Fruit fly (Drosophila melanogaster) whole organism, embryonic: ENCODE data around the gene Mkp3.

Experiments
- B-H1 ChIP-seq: fragments of 200-800 bp; sonication (Bioruptor generic); IDR thresholded peaks from 3 replicates; pipeline ENCODE4 v1.3.6; 2022; ENCODE audit warnings: missing biosample characterization, missing genetic modification characterization
- CG10366 ChIP-seq: fragments of 200-800 bp; sonication (Bioruptor generic); IDR thresholded peaks from 2 replicates; pipeline ENCODE4 v1.3.6; 2022; ENCODE audit warnings: missing biosample characterization, missing genetic modification characterization
- CG10565 ChIP-seq: fragments of 200-800 bp; sonication (Bioruptor generic); optimal IDR thresholded peaks from 3 replicates; lab custom pipeline; 2016; ENCODE audit warnings: missing biosample characterization, mild to moderate bottlenecking, missing genetic modification characterization
- CG11398 ChIP-seq: fragments of 200-800 bp; sonication (Bioruptor generic); optimal IDR thresholded peaks from 2 replicates; lab custom pipeline; 2016; ENCODE audit warnings: missing biosample characterization, missing genetic modification characterization
- CG12219 ChIP-seq: fragments of 200-800 bp; sonication (Bioruptor generic); optimal IDR thresholded peaks from 3 replicates; lab custom pipeline; 2018; ENCODE audit warnings: missing biosample characterization, mild to moderate bottlenecking, missing genetic modification characterization
- CG13775 ChIP-seq: fragments of 200-800 bp; sonication (Bioruptor generic); optimal IDR thresholded peaks from 3 replicates; lab custom pipeline; 2017; ENCODE audit warnings: missing biosample characterization, mild to moderate bottlenecking, missing genetic modification characterization
- CG16779 ChIP-seq: fragments of 200-800 bp; sonication (Bioruptor generic); IDR thresholded peaks from 2 replicates; pipeline ENCODE4 v1.3.6; 2022; ENCODE audit warnings: missing biosample characterization, missing genetic modification characterization
- CG1792 ChIP-seq: fragments of 200-800 bp; sonication (Bioruptor generic); optimal IDR thresholded peaks from 2 replicates; lab custom pipeline; 2016; ENCODE audit warnings: missing biosample characterization, missing genetic modification characterization
- CG18599 ChIP-seq: fragments of 200-800 bp; sonication (Bioruptor generic); optimal IDR thresholded peaks from 3 replicates; lab custom pipeline; 2017; ENCODE audit warnings: missing biosample characterization, missing genetic modification characterization, mild to moderate bottlenecking, moderate library complexity, missing genetic modification reagents
- CG2199 ChIP-seq: fragments of 200-800 bp; sonication (Bioruptor generic); IDR thresholded peaks from 3 replicates; pipeline ENCODE4 v1.3.6; 2022; ENCODE audit warnings: missing biosample characterization, missing genetic modification characterization
- CG2712 ChIP-seq: fragments of 200-800 bp; optimal IDR thresholded peaks from 3 replicates; lab custom pipeline; 2019; ENCODE audit warnings: missing biosample characterization, mild to moderate bottlenecking, missing genetic modification characterization, moderate library complexity
- CG2875 ChIP-seq: fragments of 200-800 bp; sonication (Bioruptor generic); optimal IDR thresholded peaks from 2 replicates; lab custom pipeline; 2017; ENCODE audit warnings: missing biosample characterization, mild to moderate bottlenecking, missing genetic modification characterization, missing genetic modification reagents
- CG31365 ChIP-seq: fragments of 200-800 bp; sonication (Bioruptor generic); optimal IDR thresholded peaks from 2 replicates; lab custom pipeline; 2018; ENCODE audit warnings: missing biosample characterization, mild to moderate bottlenecking, missing genetic modification characterization
- CG33213 ChIP-seq: fragments of 200-800 bp; sonication (Bioruptor generic); optimal IDR thresholded peaks from 3 replicates; lab custom pipeline; 2016; ENCODE audit warnings: missing biosample characterization, missing genetic modification characterization
- CG3407 ChIP-seq: fragments of 200-800 bp; sonication (Bioruptor generic); optimal IDR thresholded peaks from 2 replicates; lab custom pipeline; 2018; ENCODE audit warnings: missing biosample characterization, mild to moderate bottlenecking, missing genetic modification characterization
- CG34422 ChIP-seq: fragments of 200-800 bp; sonication (Bioruptor generic); IDR thresholded peaks from 3 replicates; pipeline ENCODE4 v1.3.6; 2022; ENCODE audit warnings: missing biosample characterization, missing genetic modification characterization
- CG4617 ChIP-seq: fragments of 200-800 bp; sonication (Bioruptor generic); optimal IDR thresholded peaks from 3 replicates; lab custom pipeline; 2016; ENCODE audit warnings: missing biosample characterization, missing genetic modification characterization, borderline replicate concordance
- CG6813 ChIP-seq: fragments of 200-800 bp; sonication (Bioruptor generic); optimal IDR thresholded peaks from 2 replicates; lab custom pipeline; 2017; ENCODE audit warnings: missing biosample characterization, missing genetic modification characterization, mild to moderate bottlenecking, moderate library complexity, missing genetic modification reagents
- CG7372 ChIP-seq: fragments of 200-800 bp; sonication (Bioruptor generic); IDR thresholded peaks from 2 replicates; pipeline ENCODE4 v1.3.6; 2022; ENCODE audit warnings: missing biosample characterization, missing genetic modification characterization
- CG8765 ChIP-seq: fragments of 200-800 bp; sonication (Bioruptor generic); IDR thresholded peaks from 2 replicates; pipeline ENCODE4 v1.3.6; 2022; ENCODE audit warnings: missing biosample characterization, missing genetic modification characterization
- Camta ChIP-seq: fragments of 200-800 bp; sonication (Bioruptor generic); optimal IDR thresholded peaks from 2 replicates; lab custom pipeline; 2016; ENCODE audit warnings: missing biosample characterization, missing genetic modification characterization
- D ChIP-seq, 2 experiments: fragments of 200-800 bp in 1 of 2; fragments of >200 bp in 1 of 2; sonication (Bioruptor generic) in 1 of 2; optimal IDR thresholded peaks; 2 replicates in 1 of 2; 3 replicates in 1 of 2; lab custom pipeline; 2017; ENCODE audit warnings: mild to moderate bottlenecking in 1 of 2, missing biosample characterization in 1 of 2, missing genetic modification characterization in 1 of 2, missing genetic modification reagents in 1 of 2
- Dbx ChIP-seq: fragments of 200-800 bp; sonication (Bioruptor generic); IDR thresholded peaks from 3 replicates; pipeline ENCODE4 v1.3.6; 2022; ENCODE audit warnings: missing biosample characterization, missing genetic modification characterization
- E2f1 ChIP-seq: fragments of 200-800 bp; sonication (Bioruptor generic); IDR thresholded peaks from 2 replicates; pipeline ENCODE4 v1.3.6; 2022; ENCODE audit warnings: missing biosample characterization, missing genetic modification characterization
- Ets65A ChIP-seq: fragments of 200-800 bp; sonication (Bioruptor generic); peaks from one replicate; lab custom pipeline; 2016; ENCODE audit warnings: missing biosample characterization, missing genetic modification characterization
- Hmx ChIP-seq: fragments of 200-800 bp; sonication (Bioruptor generic); optimal IDR thresholded peaks from 2 replicates; lab custom pipeline; 2016; ENCODE audit warnings: missing biosample characterization, missing genetic modification characterization
- Hr78 ChIP-seq, 2 experiments: fragments of 200-800 bp in 1 of 2; fragments of >200 bp in 1 of 2; sonication (Bioruptor generic) in 1 of 2; optimal IDR thresholded peaks; 2 replicates each; lab custom pipeline; 2017 to 2019; ENCODE audit warnings: missing biosample characterization in 2 of 2, missing genetic modification characterization in 2 of 2, mild to moderate bottlenecking in 1 of 2, moderate library complexity in 1 of 2
- Lim3 ChIP-seq: fragments of 200-800 bp; sonication (Bioruptor generic); IDR thresholded peaks from 2 replicates; pipeline ENCODE4 v1.3.6; 2022; ENCODE audit warnings: missing biosample characterization, missing genetic modification characterization
- Mad ChIP-seq: fragments of 200-800 bp; sonication (Bioruptor generic); optimal IDR thresholded peaks from 2 replicates; lab custom pipeline; 2016; ENCODE audit warnings: missing biosample characterization, missing genetic modification characterization
- Med ChIP-seq: fragments of 200-800 bp; sonication (Bioruptor generic); peaks from one replicate; lab custom pipeline; 2016; ENCODE audit warnings: missing biosample characterization, missing genetic modification characterization, mild to moderate bottlenecking, inconsistent platforms, moderate library complexity
- NK7.1 ChIP-seq: fragments of 200-800 bp; sonication (Bioruptor generic); optimal IDR thresholded peaks from 3 replicates; lab custom pipeline; 2016; ENCODE audit warnings: missing biosample characterization, missing genetic modification characterization
- NfI ChIP-seq: fragments of 200-800 bp; sonication (Bioruptor generic); optimal IDR thresholded peaks from 3 replicates; lab custom pipeline; 2018; ENCODE audit warnings: missing biosample characterization, mild to moderate bottlenecking, missing genetic modification characterization, moderate library complexity
- Spps ChIP-seq: fragments of 200-800 bp; sonication (Bioruptor generic); optimal IDR thresholded peaks from 2 replicates; lab custom pipeline; 2018; ENCODE audit warnings: missing biosample characterization, mild to moderate bottlenecking, missing genetic modification characterization
- Usf ChIP-seq: fragments of 200-800 bp; sonication (Bioruptor generic); optimal IDR thresholded peaks from 2 replicates; lab custom pipeline; 2017; ENCODE audit warnings: missing genotype, missing biosample characterization, missing genetic modification characterization
- chinmo ChIP-seq: fragments of 200-800 bp; sonication (Bioruptor generic); IDR thresholded peaks from 4 replicates; pipeline ENCODE4 v1.3.6; 2022; ENCODE audit warnings: missing biosample characterization, missing genetic modification characterization; ENCODE audit not compliant: partially characterized antibody
- dan ChIP-seq: fragments of 200-800 bp; sonication (Bioruptor generic); IDR thresholded peaks from 2 replicates; pipeline ENCODE4 v1.3.6; 2022; ENCODE audit warnings: missing biosample characterization, missing genetic modification characterization
- gt ChIP-seq: fragments of 200-800 bp; sonication (Bioruptor generic); IDR thresholded peaks from 2 replicates; pipeline ENCODE4 v1.3.6; 2022; ENCODE audit warnings: missing biosample characterization, missing genetic modification characterization
- kah ChIP-seq: fragments of 200-800 bp; sonication (Bioruptor generic); optimal IDR thresholded peaks from 2 replicates; lab custom pipeline; 2018; ENCODE audit warnings: missing biosample characterization, mild to moderate bottlenecking, missing genetic modification characterization
- knrl ChIP-seq: fragments of 200-800 bp; sonication (Bioruptor generic); IDR thresholded peaks from 3 replicates; pipeline ENCODE4 v1.3.6; 2022; ENCODE audit warnings: missing biosample characterization, missing genetic modification characterization; ENCODE audit not compliant: partially characterized antibody
- maf-S ChIP-seq: fragments of 200-800 bp; sonication (Bioruptor generic); optimal IDR thresholded peaks from 2 replicates; lab custom pipeline; 2016; ENCODE audit warnings: missing biosample characterization, missing genetic modification characterization
- nom ChIP-seq: fragments of 200-800 bp; sonication (Bioruptor generic); optimal IDR thresholded peaks from 2 replicates; lab custom pipeline; 2017; ENCODE audit warnings: missing biosample characterization, missing genetic modification characterization, mild to moderate bottlenecking, moderate library complexity, missing genetic modification reagents
- org-1 ChIP-seq: fragments of 200-800 bp; sonication (Bioruptor generic); optimal IDR thresholded peaks from 2 replicates; lab custom pipeline; 2017; ENCODE audit warnings: missing biosample characterization, missing genetic modification characterization
- pho ChIP-seq: fragments of 200-800 bp; sonication (Bioruptor generic); optimal IDR thresholded peaks from 2 replicates; lab custom pipeline; 2016; ENCODE audit warnings: missing biosample characterization, missing genetic modification characterization
- rib ChIP-seq: fragments of 200-800 bp; sonication (Bioruptor generic); IDR thresholded peaks from 2 replicates; pipeline ENCODE4 v1.3.6; 2022; ENCODE audit warnings: missing biosample characterization, missing genetic modification characterization
- sd ChIP-seq: fragments of 200-800 bp; sonication (Bioruptor generic); optimal IDR thresholded peaks from 3 replicates; lab custom pipeline; 2018; ENCODE audit warnings: missing biosample characterization, mild to moderate bottlenecking, missing genetic modification characterization, moderate library complexity
- sens ChIP-seq: fragments of 200-800 bp; sonication (Bioruptor generic); peaks from one replicate; lab custom pipeline; 2016; ENCODE audit warnings: missing biosample characterization, missing genetic modification characterization
- seq ChIP-seq: fragments of 200-800 bp; sonication (Bioruptor generic); IDR thresholded peaks from 2 replicates; pipeline ENCODE4 v1.3.6; 2022; ENCODE audit warnings: missing biosample characterization, missing genetic modification characterization
- sim ChIP-seq: fragments of 200-800 bp; sonication (Bioruptor generic); IDR thresholded peaks from 2 replicates; pipeline ENCODE4 v1.3.6; 2022; ENCODE audit warnings: missing biosample characterization, missing genetic modification characterization
- tll ChIP-seq, 2 experiments: fragments of 200-800 bp in 1 of 2; fragments of >200 bp in 1 of 2; sonication (Bioruptor generic) in 1 of 2; optimal IDR thresholded peaks; 2 replicates each; lab custom pipeline; 2017 to 2019; ENCODE audit warnings: missing biosample characterization in 2 of 2, missing genetic modification characterization in 2 of 2, mild to moderate bottlenecking in 1 of 2, moderate library complexity in 1 of 2
- tx ChIP-seq: fragments of 200-800 bp; sonication (Bioruptor generic); optimal IDR thresholded peaks from 2 replicates; lab custom pipeline; 2016; ENCODE audit warnings: missing biosample characterization, missing genetic modification characterization
- vfl ChIP-seq: fragments of 200-800 bp; sonication (Bioruptor generic); optimal IDR thresholded peaks from 2 replicates; lab custom pipeline; 2016; ENCODE audit warnings: missing biosample characterization, missing genetic modification characterization
- vnd ChIP-seq: fragments of 200-800 bp; sonication (Bioruptor generic); IDR thresholded peaks from 3 replicates; pipeline ENCODE4 v1.3.6; 2022; ENCODE audit warnings: missing biosample characterization, missing genetic modification characterization; ENCODE audit not compliant: partially characterized antibody
- vvl ChIP-seq: fragments of 200-800 bp; sonication (Bioruptor generic); IDR thresholded peaks from 2 replicates; pipeline ENCODE4 v1.3.6; 2022; ENCODE audit warnings: missing biosample characterization, missing genetic modification characterization

Gene Mkp3

dm6 chr3L:19024800-19025199, 61.4 kb downstream of the Mkp3 start (continued):
- TF ChIP-seq kah (GFP tag; lab: Kevin White, UChicago) (peak; percentile 47), NK7.1 (GFP tag; lab: Kevin White, UChicago) (peak; percentile 61), Med (peak; percentile 97), CG33213 (GFP tag; lab: Kevin White, UChicago) (peak; percentile 25), Hmx (GFP tag; lab: Kevin White, UChicago) (no peak), CG4617 (GFP tag; lab: Kevin White, UChicago) (peak; percentile 33), gt (peak; percentile 69), Mad (GFP tag; lab: Kevin White, UChicago) (peak; percentile 72), CG2199 (GFP tag; lab: Robert Waterston, UW) (peak; percentile 70; the same call in 2 of the 3 replicates), tll (GFP tag; optimal IDR thresholded peaks at IDR 0.05; lab: Kevin White, UChicago) (no peak), CG16779 (GFP tag; lab: Robert Waterston, UW) (no peak), sim (peak; percentile 80), vfl (GFP tag; lab: Kevin White, UChicago) (no peak), Dbx (no peak), CG7372 (0 out of 2 replicates have a peak, but pooled peaks have one; percentile 30), CG10565 (no peak), CG31365 (tag; lab: Kevin White, UChicago) (no peak), CG3407 (GFP tag; lab: Kevin White, UChicago) (peak; percentile 44), maf-S (GFP tag; lab: Kevin White, UChicago) (no peak), B-H1 (peak; percentile 71), rib (no peak), CG12219 (GFP tag; lab: Kevin White, UChicago) (peak; percentile 77), seq (peak; percentile 74), Spps (tag; lab: Kevin White, UChicago) (peak; percentile 79), vnd (no peak), CG2875 (peak; percentile 69), CG13775 (GFP tag; lab: Kevin White, UChicago) (peak; percentile 67), E2f1 (peak; percentile 77), CG34422 (GFP tag; lab: Robert Waterston, UW) (peak; percentile 83), NfI (GFP tag; lab: Kevin White, UChicago) (peak; percentile 69), dan (GFP tag; lab: Robert Waterston, UW) (peak; percentile 70), CG2712 (tag; lab: Kevin White, UChicago) (peak; percentile 90), Lim3 (no peak), CG1792 (peak; percentile 32), tx (GFP tag; lab: Kevin White, UChicago) (peak; percentile 50), Camta (GFP tag; lab: Kevin White, UChicago) (peak; percentile 65), CG8765 (peak; percentile 81), CG11398 (peak; percentile 80), vvl (peak; percentile 92)

- TF ChIP-seq sens, result peak; percentile 0
- no peak for TF ChIP-seq pho (GFP tag; lab: Kevin White, UChicago)
- no peak for TF ChIP-seq sd (tag; lab: Kevin White, UChicago)
- no peak for TF ChIP-seq Hr78 (GFP tag; optimal IDR thresholded peaks at IDR 0.05; lab: Kevin White, UChicago)
- no peak for TF ChIP-seq CG18599
- TF ChIP-seq CG6813 (GFP tag; lab: Kevin White, UChicago), result no peak
- TF ChIP-seq knrl (GFP tag; lab: Robert Waterston, UW), result no peak
- TF ChIP-seq nom (GFP tag; lab: Kevin White, UChicago), result peak; percentile 68
- no peak for TF ChIP-seq chinmo
- TF ChIP-seq D (optimal IDR thresholded peaks at IDR 0.05; lab: Kevin White, UChicago), result no peak
- TF ChIP-seq D (GFP tag; optimal IDR thresholded peaks at IDR 0.05; lab: Kevin White, UChicago), result no peak
- TF ChIP-seq Ets65A (GFP tag; lab: Kevin White, UChicago), result peak; percentile 74
- TF ChIP-seq gt, result no peak
- no peak for TF ChIP-seq Spps (tag; lab: Kevin White, UChicago)
- no peak for TF ChIP-seq CG10366 (GFP tag; lab: Robert Waterston, UW)
- TF ChIP-seq org-1 (GFP tag; lab: Kevin White, UChicago), result no peak
- no peak for TF ChIP-seq Usf
Observed at dm6 chr3L:19021701-19022100, 64.5 kb downstream of the Mkp3 start.
